Worm (Caenorhabditis elegans) whole organism, young adult: Measurements from ENCODE around the gene C48D1.1.

Experiments
- B0035.1 ChIP-seq: sonication (generic microtip); optimal IDR thresholded peaks from 2 replicates; lab custom pipeline; 2016; ENCODE audit warnings: missing genetic modification characterization, mild to moderate bottlenecking, missing compliant biosample characterization, missing genotype, missing genetic modification reagents
- F57C9.4 ChIP-seq: sonication (generic microtip); optimal IDR thresholded peaks from 2 replicates; lab custom pipeline; 2017; ENCODE audit warnings: mild to moderate bottlenecking, missing genetic modification characterization, missing compliant biosample characterization
- Y67H2A.10 ChIP-seq: fragments of 200-800 bp; sonication (Bioruptor generic); conservative IDR thresholded peaks from 2 replicates; pipeline ENCODE4 v1.3.6; 2022; ENCODE audit warnings: missing genetic modification reagents, missing genetic modification characterization, missing compliant biosample characterization
- atf-7 ChIP-seq: sonication (generic microtip); optimal IDR thresholded peaks from 2 replicates; lab custom pipeline; 2017; ENCODE audit warnings: mild to moderate bottlenecking, missing genetic modification characterization, missing compliant biosample characterization
- attf-5 ChIP-seq: fragments of 200-800 bp; sonication (Bioruptor generic); optimal IDR thresholded peaks from 2 replicates; lab custom pipeline; 2018; ENCODE audit warnings: mild to moderate bottlenecking, missing genetic modification characterization, missing compliant biosample characterization
- bed-1 ChIP-seq: fragments of 200-800 bp; sonication (Bioruptor generic); IDR thresholded peaks from 2 replicates; pipeline ENCODE4 v1.3.6; 2022; ENCODE audit warnings: missing genetic modification reagents, missing genetic modification characterization, missing compliant biosample characterization
- cebp-1 ChIP-seq, 2 experiments: fragments of 200-800 bp in 1 of 2; sonication (Bioruptor generic) in 1 of 2; sonication (generic microtip) in 1 of 2; IDR thresholded peaks in 1 of 2; optimal IDR thresholded peaks in 1 of 2; 2 replicates each; pipeline versions ENCODE4 v1.3.6 to Lab custom; 2017 to 2022; ENCODE audit warnings: missing compliant biosample characterization in 2 of 2, missing genetic modification characterization in 2 of 2, mild to moderate bottlenecking in 1 of 2, missing genetic modification reagents in 1 of 2, moderate library complexity in 1 of 2
- cebp-2 ChIP-seq: fragments of 200-800 bp; sonication (Bioruptor generic); IDR thresholded peaks from 2 replicates; pipeline ENCODE4 v1.3.6; 2022; ENCODE audit warnings: missing genetic modification characterization, missing compliant biosample characterization
- ceh-40 ChIP-seq: fragments of 200-800 bp; sonication (Bioruptor generic); IDR thresholded peaks from 2 replicates; pipeline ENCODE4 v1.3.6; 2022; ENCODE audit warnings: missing genetic modification characterization, missing compliant biosample characterization
- dox-1 ChIP-seq: fragments of 200-800 bp; sonication (Bioruptor generic); IDR thresholded peaks from 2 replicates; pipeline ENCODE4 v1.3.6; 2022; ENCODE audit warnings: missing genetic modification reagents, missing genetic modification characterization, missing compliant biosample characterization
- efl-1 ChIP-seq: fragments of 150-350 bp; optimal IDR thresholded peaks from 2 replicates; lab custom pipeline; 2014; ENCODE audit warnings: missing biosample characterization, missing genetic modification reagents, missing genetic modification characterization
- ekl-4 ChIP-seq: fragments of 200-800 bp; sonication (Bioruptor generic); IDR thresholded peaks from 2 replicates; pipeline ENCODE4 v1.3.6; 2022; ENCODE audit warnings: missing genetic modification reagents, missing genetic modification characterization, missing compliant biosample characterization
- fkh-3 ChIP-seq: sonication (generic microtip); optimal IDR thresholded peaks from 2 replicates; lab custom pipeline; 2016; ENCODE audit warnings: mild to moderate bottlenecking, missing genetic modification characterization, missing compliant biosample characterization
- hmg-1.2 ChIP-seq: fragments of 200-800 bp; sonication (Bioruptor generic); IDR thresholded peaks from 2 replicates; pipeline ENCODE4 v1.3.6; 2022; ENCODE audit warnings: missing genetic modification reagents, missing genetic modification characterization, missing compliant biosample characterization
- hsf-1 ChIP-seq: fragments of 200-800 bp; sonication (Bioruptor generic); IDR thresholded peaks from 2 replicates; pipeline ENCODE4 v1.3.6; 2022; ENCODE audit warnings: missing genetic modification reagents, missing genetic modification characterization, missing compliant biosample characterization
- let-607 ChIP-seq, 2 experiments: fragments of 200-800 bp in 1 of 2; sonication (Bioruptor generic) in 1 of 2; sonication (generic microtip) in 1 of 2; optimal IDR thresholded peaks; 2 replicates each; lab custom pipeline; 2016 to 2018; ENCODE audit warnings: mild to moderate bottlenecking in 2 of 2, missing compliant biosample characterization in 2 of 2, missing genetic modification characterization in 2 of 2, moderate library complexity in 2 of 2, missing genotype in 1 of 2
- lin-40 ChIP-seq: sonication (generic microtip); optimal IDR thresholded peaks from 2 replicates; lab custom pipeline; 2016; ENCODE audit warnings: missing genetic modification characterization, mild to moderate bottlenecking, missing compliant biosample characterization, missing genotype, missing genetic modification reagents
- lsy-27 ChIP-seq: sonication (generic microtip); optimal IDR thresholded peaks from 2 replicates; lab custom pipeline; 2017; ENCODE audit warnings: missing genetic modification characterization, mild to moderate bottlenecking, missing compliant biosample characterization, antibody characterized with exemption, missing genotype, borderline replicate concordance; ENCODE audit not compliant: insufficient read depth
- madf-10 ChIP-seq: sonication (generic microtip); optimal IDR thresholded peaks from 2 replicates; lab custom pipeline; 2016; ENCODE audit warnings: mild to moderate bottlenecking, missing genetic modification characterization, missing compliant biosample characterization
- madf-3 ChIP-seq: fragments of 200-800 bp; sonication (Bioruptor generic); IDR thresholded peaks from 2 replicates; pipeline ENCODE4 v1.3.6; 2022; ENCODE audit warnings: missing genetic modification reagents, missing genetic modification characterization, missing compliant biosample characterization
- madf-6 ChIP-seq: fragments of 200-800 bp; sonication (Bioruptor generic); IDR thresholded peaks from 2 replicates; pipeline ENCODE4 v1.3.6; 2022; ENCODE audit warnings: missing genetic modification reagents, missing genetic modification characterization, missing compliant biosample characterization
- mcd-1 ChIP-seq: fragments of 200-800 bp; sonication (Bioruptor generic); IDR thresholded peaks from 2 replicates; pipeline ENCODE4 v1.3.6; 2022; ENCODE audit warnings: missing genetic modification reagents, missing genetic modification characterization, missing compliant biosample characterization
- nfya-1 ChIP-seq: sonication (generic microtip); optimal IDR thresholded peaks from 2 replicates; lab custom pipeline; 2017; ENCODE audit warnings: antibody characterized with exemption, missing compliant biosample characterization, missing genetic modification characterization, borderline replicate concordance; ENCODE audit not compliant: insufficient read depth
- nhr-179 ChIP-seq: sonication (generic microtip); optimal IDR thresholded peaks from 2 replicates; lab custom pipeline; 2016; ENCODE audit warnings: mild to moderate bottlenecking, missing genetic modification characterization, missing compliant biosample characterization
- nhr-90 ChIP-seq: sonication (generic microtip); optimal IDR thresholded peaks from 2 replicates; lab custom pipeline; 2016; ENCODE audit warnings: missing genotype, mild to moderate bottlenecking, missing genetic modification characterization, missing compliant biosample characterization
- pha-4 ChIP-seq: fragments of 150-350 bp; sonication (generic microtip); optimal IDR thresholded peaks from 2 replicates; lab custom pipeline; 2014; ENCODE audit warnings: missing biosample characterization, missing genetic modification reagents, missing genetic modification characterization
- rcor-1 ChIP-seq: fragments of 200-800 bp; sonication (Bioruptor generic); IDR thresholded peaks from 2 replicates; pipeline ENCODE4 v1.3.6; 2022; ENCODE audit warnings: missing genetic modification reagents, missing genetic modification characterization, missing compliant biosample characterization
- rpc-1 ChIP-seq, 2 experiments: fragments of 150-350 bp in 1 of 2; sonication (generic microtip) in 1 of 2; optimal IDR thresholded peaks; 2 replicates each; lab custom pipeline; 2014 to 2018; ENCODE audit warnings: missing biosample characterization in 1 of 2, missing genetic modification characterization in 1 of 2, missing genetic modification reagents in 1 of 2, missing genotype in 1 of 2
- sdz-38 ChIP-seq: sonication (generic microtip); optimal IDR thresholded peaks from 2 replicates; lab custom pipeline; 2016; ENCODE audit warnings: missing genotype, missing genetic modification characterization, missing compliant biosample characterization
- sea-2 ChIP-seq: fragments of 200-800 bp; sonication (Bioruptor generic); IDR thresholded peaks from 2 replicates; pipeline ENCODE4 v1.3.6; 2022; ENCODE audit warnings: missing genetic modification characterization, missing compliant biosample characterization
- snpc-1.3 ChIP-seq: sonication (generic microtip); optimal IDR thresholded peaks from 2 replicates; lab custom pipeline; 2017; ENCODE audit warnings: missing genetic modification characterization, mild to moderate bottlenecking, missing compliant biosample characterization, antibody characterized with exemption, moderate library complexity, missing genotype, missing genetic modification reagents; ENCODE audit not compliant: insufficient read depth
- snpc-4 ChIP-seq, 5 experiments: fragments of 150-350 bp in 1 of 5; sonication (generic microtip) in 4 of 5; optimal IDR thresholded peaks; 2 replicates each; lab custom pipeline; 2014 to 2018; ENCODE audit warnings: missing genetic modification characterization in 5 of 5, missing biosample characterization in 3 of 5, antibody characterized with exemption in 2 of 5, mild to moderate bottlenecking in 2 of 5, missing compliant biosample characterization in 2 of 5, missing genotype in 2 of 5, moderate library complexity in 2 of 5, missing genetic modification reagents in 1 of 5
- tlf-1 ChIP-seq: fragments of 200-800 bp; sonication (Bioruptor generic); optimal IDR thresholded peaks from 2 replicates; lab custom pipeline; 2018; ENCODE audit warnings: mild to moderate bottlenecking, missing genetic modification characterization, missing compliant biosample characterization
- ztf-26 ChIP-seq: sonication (generic microtip); optimal IDR thresholded peaks from 2 replicates; lab custom pipeline; 2017; ENCODE audit warnings: missing genetic modification characterization, missing compliant biosample characterization
- ztf-6 ChIP-seq: fragments of 200-800 bp; sonication (Bioruptor generic); IDR thresholded peaks from 2 replicates; pipeline ENCODE4 v1.3.6; 2022; ENCODE audit warnings: missing genetic modification reagents, missing genetic modification characterization, missing compliant biosample characterization

C48D1.1 gene

ce11 chrIV:13189467-13189866 is 7.7 kb downstream of the C48D1.1 start, which contains the start of gene F58D2.2:
Gene F58D2.2 (plus strand): TSS chrIV:13189767.
- TF ChIP-seq bed-1 (GFP tag; lab: Robert Waterston, UW) (no peak), hsf-1 (no peak), rpc-1 (optimal IDR thresholded peaks at IDR 0.05; lab: Kevin White, UChicago) (no peak), rpc-1 (tag; optimal IDR thresholded peaks at IDR 0.05; lab: Kevin White, UChicago) (no peak), cebp-2 (no peak), tlf-1 (no peak), efl-1 (GFP tag; lab: Kevin White, UChicago) (no peak), let-607 (tag; optimal IDR thresholded peaks at IDR 0.05; lab: Kevin White, UChicago) (no peak), snpc-1.3 (tag; lab: Kevin White, UChicago) (no peak), attf-5 (no peak)

ce11 chrIV:13188959-13189358 is 8.2 kb downstream of the C48D1.1 start, which contains the start of gene F58D2.4:
Gene F58D2.4 (minus strand): TSS chrIV:13189059.
- TF ChIP-seq ekl-4: no peak
- no peak for TF ChIP-seq mcd-1 (GFP tag; lab: Robert Waterston, UW)
- TF ChIP-seq madf-6: no peak
- TF ChIP-seq pha-4 (tag; lab: Kevin White, UChicago): no peak
- no peak for TF ChIP-seq B0035.1 (tag; lab: Kevin White, UChicago)
- no peak for TF ChIP-seq cebp-1 (GFP tag; IDR thresholded peaks at IDR 0.05; lab: Robert Waterston, UW)
- no peak for TF ChIP-seq cebp-1 (tag; optimal IDR thresholded peaks at IDR 0.05; lab: Kevin White, UChicago)
- TF ChIP-seq dox-1 (GFP tag; lab: Robert Waterston, UW): no peak
- no peak for TF ChIP-seq lin-40 (tag; lab: Kevin White, UChicago)
- no peak for TF ChIP-seq ztf-26
- TF ChIP-seq snpc-1.3 (tag; lab: Kevin White, UChicago): no peak
- TF ChIP-seq lsy-27: no peak
- no peak for TF ChIP-seq atf-7 (tag; lab: Kevin White, UChicago)
- TF ChIP-seq rcor-1 (GFP tag; lab: Robert Waterston, UW): no peak
- no peak for TF ChIP-seq sdz-38 (tag; lab: Kevin White, UChicago)
- TF ChIP-seq nfya-1 (tag; lab: Kevin White, UChicago): no peak
- TF ChIP-seq snpc-4 (GFP tag; optimal IDR thresholded peaks at IDR 0.05; lab: Kevin White, UChicago): no peak
- no peak for TF ChIP-seq snpc-4 (tag; optimal IDR thresholded peaks at IDR 0.05; lab: Kevin White, UChicago)
- no peak for TF ChIP-seq nhr-179 (tag; lab: Kevin White, UChicago)
- no peak for TF ChIP-seq nhr-90 (tag; lab: Kevin White, UChicago)

- no peak for TF ChIP-seq efl-1 (GFP tag; lab: Kevin White, UChicago)
- TF ChIP-seq snpc-1.3 (tag; lab: Kevin White, UChicago): no peak
- TF ChIP-seq Y67H2A.10 (GFP tag; lab: Robert Waterston, UW): no peak
- no peak for TF ChIP-seq nfya-1 (tag; lab: Kevin White, UChicago)
- no peak for TF ChIP-seq sea-2 (GFP tag; lab: Robert Waterston, UW)
- TF ChIP-seq hmg-1.2: no peak
- TF ChIP-seq ztf-26: no peak
- TF ChIP-seq let-607 (tag; optimal IDR thresholded peaks at IDR 0.05; lab: Kevin White, UChicago): no peak
- no peak for TF ChIP-seq madf-10 (tag; lab: Kevin White, UChicago)
- no peak for TF ChIP-seq fkh-3 (tag; lab: Kevin White, UChicago)
- TF ChIP-seq ztf-6 (GFP tag; lab: Robert Waterston, UW): no peak
- TF ChIP-seq madf-3 (GFP tag; lab: Robert Waterston, UW): no peak
- no peak for TF ChIP-seq ceh-40 (GFP tag; lab: Robert Waterston, UW)
- TF ChIP-seq F57C9.4: no peak
Observed at ce11 chrIV:13180723-13181122, 16.5 kb downstream of the C48D1.1 start, which contains the start of gene F58D2.3. Gene F58D2.3 (minus strand): TSS chrIV:13180823.
